Worm (Caenorhabditis elegans): Measurements from ENCODE around the gene C49C3.6.

C49C3.6 gene

ce11 chrIV:17338920-17339510, 7.7 kb downstream of the C49C3.6 start, which contains the start of gene C49C3.10:
TSS of gene C49C3.10 (minus strand) at chrIV:17338970.
- TF ChIP-seq fkh-10 (GFP tag; optimal IDR thresholded peaks at IDR 0.05) (no peak), nhr-28 (tag; optimal IDR thresholded peaks at IDR 0.05) (no peak), daf-12 (tag; optimal IDR thresholded peaks at IDR 0.05) (no peak), elt-2 (tag; optimal IDR thresholded peaks at IDR 0.05) (peak; percentile 94), elt-1 (tag; optimal IDR thresholded peaks at IDR 0.05) (no peak), lin-39 (tag; optimal IDR thresholded peaks at IDR 0.05) (no peak), egl-27 (tag; optimal IDR thresholded peaks at IDR 0.05) (no peak), pqm-1 (tag; optimal IDR thresholded peaks at IDR 0.05) (peak; percentile 88), mdl-1 (tag; optimal IDR thresholded peaks at IDR 0.05) (no peak), ZK546.5 (tag; optimal IDR thresholded peaks at IDR 0.05) (no peak), pha-4 (tag; optimal IDR thresholded peaks at IDR 0.05) (peak; percentile 65), nhr-12 (tag; optimal IDR thresholded peaks at IDR 0.05) (no peak), nhr-43 (tag; optimal IDR thresholded peaks at IDR 0.05; ENCODE audit: poor library complexity, severe bottlenecking) (no peak), jun-1 (tag; optimal IDR thresholded peaks at IDR 0.05) (peak; percentile 80), nhr-67 (tag; optimal IDR thresholded peaks at IDR 0.05) (no peak), ztf-11 (tag; optimal IDR thresholded peaks at IDR 0.05) (no peak)

- TF ChIP-seq elt-3 (tag; optimal IDR thresholded peaks at IDR 0.05) (no peak), pha-4 (tag; optimal IDR thresholded peaks at IDR 0.05) (no peak), pqm-1 (tag; optimal IDR thresholded peaks at IDR 0.05) (no peak), elt-2 (tag; optimal IDR thresholded peaks at IDR 0.05) (no peak), skn-1 (tag; optimal IDR thresholded peaks at IDR 0.05) (no peak), daf-12 (tag; optimal IDR thresholded peaks at IDR 0.05) (no peak)
Observed at ce11 chrIV:17341033-17341432, 9.7 kb downstream of the C49C3.6 start.

DNA sequence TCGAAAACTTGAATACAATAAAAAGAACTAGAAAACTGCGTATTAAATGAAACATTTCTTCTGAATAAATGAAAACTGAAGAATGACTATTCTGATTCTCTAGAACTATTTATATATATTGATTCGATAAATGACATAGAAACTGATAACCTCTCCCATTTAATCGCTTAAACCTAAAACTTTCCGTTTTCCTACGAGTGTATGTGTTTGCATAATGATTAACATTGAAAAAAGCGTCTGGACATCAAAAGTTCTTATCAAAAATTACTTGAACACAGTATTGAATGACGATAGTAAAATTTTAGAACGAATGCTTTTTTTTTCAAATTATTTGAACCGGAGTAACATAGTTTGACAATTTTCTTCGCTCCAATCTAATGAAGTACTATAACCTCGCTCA, 10.9 kb downstream of the C49C3.6 start, which contains the start of gene C49C3.9:
TSS of gene C49C3.9 (minus strand) at position 136 of the 400 bp plus-strand sequence.
- TF ChIP-seq egl-27 (tag; optimal IDR thresholded peaks at IDR 0.05) (no peak), ztf-4 (tag; optimal IDR thresholded peaks at IDR 0.05) (no peak), elt-2 (tag; optimal IDR thresholded peaks at IDR 0.05) (peak; percentile 92), pqm-1 (tag; optimal IDR thresholded peaks at IDR 0.05) (peak; percentile 85)

DNA sequence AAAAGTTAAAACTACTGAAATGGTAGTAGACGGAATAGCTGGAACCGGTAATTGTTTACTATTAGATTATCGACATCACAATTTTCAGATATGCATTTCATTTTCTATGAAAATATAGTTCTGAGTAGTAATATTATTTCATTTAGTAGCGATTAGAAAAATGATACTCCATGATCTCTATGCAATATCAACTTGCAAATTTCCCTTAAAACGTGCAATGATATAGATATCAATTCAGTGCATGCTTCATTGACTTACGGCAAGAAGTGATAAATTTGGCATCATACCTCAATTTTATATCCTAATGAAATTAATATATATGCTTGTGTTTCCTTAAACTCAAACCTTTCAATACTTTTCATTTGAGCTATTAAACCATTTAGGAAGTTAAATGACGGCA, 11.3 kb downstream of the C49C3.6 start, which contains the start of gene C49C3.21:
TSS of gene C49C3.21 (plus strand) at position 301 of the 400 bp plus-strand sequence.
- no peak for TF ChIP-seq fos-1 (tag; optimal IDR thresholded peaks at IDR 0.05)
- TF ChIP-seq elt-2 (tag; optimal IDR thresholded peaks at IDR 0.05) = no peak
- no peak for TF ChIP-seq egl-5 (tag; optimal IDR thresholded peaks at IDR 0.05)

DNA sequence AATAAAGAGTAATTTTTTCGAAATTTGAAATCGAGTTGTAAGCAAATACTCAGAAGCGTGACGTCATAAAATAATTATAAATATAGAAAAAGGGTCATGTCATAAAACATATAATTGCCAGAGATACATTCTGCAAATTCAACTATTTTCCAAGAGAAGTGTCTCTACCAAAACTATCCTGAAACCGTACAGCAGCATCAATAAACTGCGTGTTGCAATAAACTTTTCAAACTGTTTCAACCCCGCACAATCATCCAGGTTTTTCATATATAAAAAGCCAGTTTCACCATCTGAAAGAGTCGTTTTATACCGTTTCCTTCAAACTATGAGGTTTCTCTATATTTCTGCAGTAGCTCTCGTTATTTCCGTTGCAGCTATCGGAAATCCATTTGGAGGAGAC, 12.2 kb downstream of the C49C3.6 start, which contains the start of gene C49C3.11:
TSS of gene C49C3.11 (plus strand) at position 301 of the 400 bp plus-strand sequence.
- TF ChIP-seq lin-39 (tag; optimal IDR thresholded peaks at IDR 0.05) = no peak
- TF ChIP-seq elt-1 (tag; optimal IDR thresholded peaks at IDR 0.05) = no peak
- TF ChIP-seq nhr-237 (tag; optimal IDR thresholded peaks at IDR 0.05) = no peak
- TF ChIP-seq nhr-28 (tag; optimal IDR thresholded peaks at IDR 0.05) = no peak

- no peak for TF ChIP-seq ZK546.5 (tag; optimal IDR thresholded peaks at IDR 0.05)
- no peak for TF ChIP-seq ceh-82 (tag; optimal IDR thresholded peaks at IDR 0.05)
- no peak for TF ChIP-seq mdl-1 (tag; optimal IDR thresholded peaks at IDR 0.05)
- TF ChIP-seq nhr-25 (tag; optimal IDR thresholded peaks at IDR 0.05) = no peak
- TF ChIP-seq daf-12 (tag; optimal IDR thresholded peaks at IDR 0.05) = no peak
- no peak for TF ChIP-seq nhr-43 (tag; optimal IDR thresholded peaks at IDR 0.05; ENCODE audit: poor library complexity, severe bottlenecking)
- TF ChIP-seq R02D3.7 (tag; optimal IDR thresholded peaks at IDR 0.05) = no peak
- TF ChIP-seq lin-39 (tag; optimal IDR thresholded peaks at IDR 0.05) = no peak
- no peak for TF ChIP-seq elt-3 (tag; optimal IDR thresholded peaks at IDR 0.05)
- TF ChIP-seq nhr-76 (tag; optimal IDR thresholded peaks at IDR 0.05) = no peak
- TF ChIP-seq ceh-16 (tag; optimal IDR thresholded peaks at IDR 0.05) = no peak
- no peak for TF ChIP-seq ztf-11 (tag; optimal IDR thresholded peaks at IDR 0.05)
- TF ChIP-seq hmg-11 (tag; optimal IDR thresholded peaks at IDR 0.05) = no peak
- no peak for TF ChIP-seq lsy-12 (tag; optimal IDR thresholded peaks at IDR 0.05)
- no peak for TF ChIP-seq fkh-10 (GFP tag; optimal IDR thresholded peaks at IDR 0.05)
- TF ChIP-seq pha-4 (tag; optimal IDR thresholded peaks at IDR 0.05) = no peak
- no peak for TF ChIP-seq nhr-11 (tag; optimal IDR thresholded peaks at IDR 0.05)
- TF ChIP-seq nhr-67 (tag; optimal IDR thresholded peaks at IDR 0.05) = no peak
- TF ChIP-seq ceh-9 (tag; optimal IDR thresholded peaks at IDR 0.05) = no peak
- TF ChIP-seq nhr-237 (tag; optimal IDR thresholded peaks at IDR 0.05) = no peak
Observed at ce11 chrIV:17346599-17347218, 15.4 kb downstream of the C49C3.6 start, which contains the start of the genes clec-197 and clec-198. TSS of gene clec-197 (minus strand) at chrIV:17346699. TSS of gene clec-198 (plus strand) at chrIV:17347168.
